Worm (Caenorhabditis elegans) whole organism, L4 larva: ENCODE data around the gene hrg-6.

Experiments used
- ceh-28 ChIP-seq: fragments of 150-350 bp; optimal IDR thresholded peaks from 2 replicates; lab custom pipeline; 2014; ENCODE audit warnings: missing biosample characterization, missing genetic modification reagents, missing genetic modification characterization
- dmd-8 ChIP-seq: fragments of 200-800 bp; sonication (Bioruptor generic); IDR thresholded peaks from 2 replicates; pipeline ENCODE4 v1.3.6; 2022; ENCODE audit warnings: missing genetic modification characterization, missing compliant biosample characterization
- lin-29 ChIP-seq: fragments of 200-800 bp; sonication (Bioruptor generic); IDR thresholded peaks from 2 replicates; pipeline ENCODE4 v1.3.6; 2022; ENCODE audit warnings: missing genetic modification reagents, missing genetic modification characterization, missing compliant biosample characterization
- nhr-102 ChIP-seq: sonication (generic microtip); optimal IDR thresholded peaks from 2 replicates; lab custom pipeline; 2016; ENCODE audit warnings: mild to moderate bottlenecking, missing genetic modification characterization, moderate library complexity, missing compliant biosample characterization
- nhr-11 ChIP-seq: fragments of 150-350 bp; optimal IDR thresholded peaks from 2 replicates; lab custom pipeline; 2014; ENCODE audit warnings: missing biosample characterization, missing genetic modification characterization
- nhr-28 ChIP-seq: fragments of 150-350 bp; optimal IDR thresholded peaks from 2 replicates; lab custom pipeline; 2014; ENCODE audit warnings: missing biosample characterization, missing genetic modification characterization
- skn-1 ChIP-seq: fragments of 150-350 bp; optimal IDR thresholded peaks from 2 replicates; lab custom pipeline; 2014; ENCODE audit warnings: missing biosample characterization, missing genetic modification characterization
- unc-39 ChIP-seq: sonication (generic microtip); optimal IDR thresholded peaks from 2 replicates; lab custom pipeline; 2017; ENCODE audit warnings: missing biosample characterization, missing genetic modification characterization
- ztf-11 ChIP-seq: fragments of 150-350 bp; optimal IDR thresholded peaks from 2 replicates; lab custom pipeline; 2014; ENCODE audit warnings: missing biosample characterization, missing genetic modification characterization
- ztf-7 ChIP-seq: fragments of 150-350 bp; optimal IDR thresholded peaks from 2 replicates; lab custom pipeline; 2014; ENCODE audit warnings: missing biosample characterization, missing genetic modification characterization

ce11 chrIV:11030117-11030516 lies 2.3 kb upstream of the hrg-6 start:
- TF ChIP-seq dmd-8 = no peak
- TF ChIP-seq nhr-28 (tag; lab: Kevin White, UChicago) = no peak
- no peak for TF ChIP-seq nhr-11
- no peak for TF ChIP-seq nhr-102
- no peak for TF ChIP-seq lin-29 (GFP tag; lab: Robert Waterston, UW)
- no peak for TF ChIP-seq ceh-28 (tag; lab: Kevin White, UChicago)
- no peak for TF ChIP-seq ztf-7
- no peak for TF ChIP-seq ztf-11
- no peak for TF ChIP-seq skn-1 (tag; lab: Kevin White, UChicago)
- TF ChIP-seq unc-39 (tag; lab: Kevin White, UChicago) = no peak
